Fruit fly (Drosophila melanogaster) whole organism, pupa: ENCODE measurements around the gene CG32110.

Experiments
- CG10348 ChIP-seq: fragments of 200-800 bp; sonication (Bioruptor generic); IDR thresholded peaks from 2 replicates; pipeline ENCODE4 v1.3.6; 2022; ENCODE audit warnings: missing biosample characterization, missing genetic modification characterization
- CG12605 ChIP-seq: fragments of 200-800 bp; sonication (Bioruptor generic); IDR thresholded peaks from 2 replicates; pipeline ENCODE4 v1.3.6; 2022; ENCODE audit warnings: missing biosample characterization, missing genetic modification characterization
- CG15710 ChIP-seq: fragments of 200-800 bp; sonication (Bioruptor generic); optimal IDR thresholded peaks from 2 replicates; lab custom pipeline; 2018; ENCODE audit warnings: missing biosample characterization, mild to moderate bottlenecking, missing genetic modification characterization, moderate library complexity
- CG17806 ChIP-seq: fragments of 200-800 bp; sonication (Bioruptor generic); optimal IDR thresholded peaks from 2 replicates; lab custom pipeline; 2018; ENCODE audit warnings: missing biosample characterization, mild to moderate bottlenecking, missing genetic modification characterization, moderate library complexity
- CG4496 ChIP-seq: fragments of 200-800 bp; sonication (Bioruptor generic); IDR thresholded peaks from 3 replicates; pipeline ENCODE4 v1.3.6; 2022; ENCODE audit warnings: missing biosample characterization, missing genetic modification characterization
- CG8159 ChIP-seq: fragments of 200-800 bp; sonication (Bioruptor generic); optimal IDR thresholded peaks from 3 replicates; lab custom pipeline; 2018; ENCODE audit warnings: missing biosample characterization, mild to moderate bottlenecking, missing genetic modification characterization, moderate library complexity
- CG8301 ChIP-seq: fragments of 200-800 bp; sonication (Bioruptor generic); optimal IDR thresholded peaks from 2 replicates; lab custom pipeline; 2018; ENCODE audit warnings: missing biosample characterization, mild to moderate bottlenecking, missing genetic modification characterization
- CG9948 ChIP-seq: fragments of 200-800 bp; sonication (Bioruptor generic); optimal IDR thresholded peaks from 2 replicates; lab custom pipeline; 2018; ENCODE audit warnings: missing biosample characterization, mild to moderate bottlenecking, missing genetic modification characterization, moderate library complexity
- D1 ChIP-seq: fragments of 200-800 bp; sonication (Bioruptor generic); optimal IDR thresholded peaks from 2 replicates; lab custom pipeline; 2018; ENCODE audit warnings: missing biosample characterization, mild to moderate bottlenecking, missing genetic modification characterization, moderate library complexity
- EcR ChIP-seq: fragments of 200-800 bp; sonication (Bioruptor generic); optimal IDR thresholded peaks from 3 replicates; lab custom pipeline; 2019; ENCODE audit warnings: missing biosample characterization, missing genetic modification characterization, mild to moderate bottlenecking, moderate library complexity, missing genetic modification reagents
- Ets98B ChIP-seq: fragments of 200-800 bp; sonication (Bioruptor generic); IDR thresholded peaks from 2 replicates; pipeline ENCODE4 v1.3.6; 2022; ENCODE audit warnings: missing biosample characterization, missing genetic modification characterization
- Pif1A ChIP-seq: fragments of 200-800 bp; sonication (Bioruptor generic); optimal IDR thresholded peaks from 3 replicates; lab custom pipeline; 2016; ENCODE audit warnings: missing biosample characterization, missing genetic modification characterization
- Pif1B ChIP-seq: fragments of 200-800 bp; sonication (Bioruptor generic); optimal IDR thresholded peaks from 3 replicates; lab custom pipeline; 2016; ENCODE audit warnings: missing biosample characterization, missing genetic modification characterization
- gl ChIP-seq: fragments of 200-800 bp; sonication (Bioruptor generic); optimal IDR thresholded peaks from 2 replicates; lab custom pipeline; 2018; ENCODE audit warnings: missing biosample characterization, mild to moderate bottlenecking, missing genetic modification characterization

DNA sequence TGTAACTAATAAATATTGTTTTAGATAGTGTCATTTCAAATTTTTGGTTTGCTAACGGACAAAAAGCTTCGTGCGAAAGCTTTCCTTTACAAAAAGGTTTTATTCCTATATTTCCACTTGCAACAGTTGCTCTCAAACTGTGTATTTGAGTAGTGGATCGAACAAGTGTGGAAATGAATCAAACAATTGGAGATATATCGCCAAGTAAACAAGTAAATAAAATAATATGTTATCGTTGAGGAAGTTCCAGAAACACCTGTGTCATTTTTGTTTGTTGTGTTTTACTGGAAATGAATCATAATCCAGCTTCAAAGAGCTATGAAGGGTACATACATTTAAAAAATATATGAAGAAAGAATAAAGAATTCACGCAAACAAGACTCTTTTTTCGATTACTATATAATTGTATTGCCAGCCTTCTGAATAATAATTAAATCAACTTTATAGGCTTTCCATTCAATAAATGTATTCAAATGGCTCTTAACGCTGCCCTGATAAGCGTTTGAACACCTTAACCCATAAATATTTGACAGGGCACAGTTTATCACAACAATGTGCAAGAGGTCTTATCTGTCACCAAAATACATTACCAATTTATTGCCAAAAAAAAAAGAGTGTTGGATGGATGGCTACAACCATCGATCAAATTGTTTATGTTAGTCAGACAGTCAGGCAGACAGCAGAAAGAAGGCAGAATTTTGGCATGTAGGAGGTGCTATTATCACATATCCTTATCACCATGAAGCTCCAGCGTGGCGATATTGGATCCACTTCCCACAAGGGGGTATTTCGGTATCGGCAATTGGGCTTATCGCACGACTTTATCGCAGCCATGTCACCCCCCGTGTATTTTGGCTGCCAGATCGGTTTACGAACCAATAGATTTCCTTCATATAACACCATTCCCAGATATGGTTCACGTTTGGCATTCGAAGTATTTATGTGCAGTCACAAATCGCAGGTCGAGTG is 27.3 kb downstream of the CG32110 start:
- TF ChIP-seq CG10348 (no peak), CG4496 (no peak), CG17806 (tag; lab: Kevin White, UChicago) (no peak), Pif1B (GFP tag; lab: Kevin White, UChicago) (no peak), CG9948 (tag; lab: Kevin White, UChicago) (no peak), CG8159 (tag; lab: Kevin White, UChicago) (no peak), EcR (GFP tag; lab: Kevin White, UChicago) (no peak), Pif1A (GFP tag; lab: Kevin White, UChicago) (no peak), gl (tag; lab: Kevin White, UChicago) (no peak), D1 (tag; lab: Kevin White, UChicago) (peak; percentile 65), CG12605 (GFP tag; lab: Robert Waterston, UW) (no peak), CG8301 (tag; lab: Kevin White, UChicago) (no peak), CG15710 (tag; lab: Kevin White, UChicago) (no peak), Ets98B (GFP tag; lab: Robert Waterston, UW) (no peak)
